Fruit fly (Drosophila melanogaster) whole organism, embryonic: Measurements from ENCODE around the gene Ca-Ma2d.

Source experiments
- Adf1 ChIP-seq: fragments of 200-800 bp; sonication (Bioruptor generic); IDR thresholded peaks from 2 replicates; pipeline ENCODE4 v1.3.6; 2022; ENCODE audit warnings: missing biosample characterization, missing genetic modification characterization
- BtbVII ChIP-seq: fragments of 200-800 bp; sonication (Bioruptor generic); optimal IDR thresholded peaks from 3 replicates; lab custom pipeline; 2017; ENCODE audit warnings: missing biosample characterization, mild to moderate bottlenecking, missing genetic modification characterization
- C15 ChIP-seq: fragments of 200-800 bp; sonication (Bioruptor generic); IDR thresholded peaks from 3 replicates; pipeline ENCODE4 v1.3.6; 2022; ENCODE audit warnings: missing biosample characterization, missing genetic modification characterization
- CG10209 ChIP-seq: fragments of 200-800 bp; sonication (Bioruptor generic); optimal IDR thresholded peaks from 3 replicates; lab custom pipeline; 2017; ENCODE audit warnings: missing biosample characterization, mild to moderate bottlenecking, missing genetic modification characterization, missing genetic modification reagents
- CG10959 ChIP-seq: fragments of 200-800 bp; sonication (Bioruptor generic); IDR thresholded peaks from 2 replicates; pipeline ENCODE4 v1.3.6; 2022; ENCODE audit warnings: missing biosample characterization, missing genetic modification characterization
- CG13424 ChIP-seq: fragments of 200-800 bp; sonication (Bioruptor generic); optimal IDR thresholded peaks from 2 replicates; lab custom pipeline; 2019; ENCODE audit warnings: missing biosample characterization, mild to moderate bottlenecking, missing genetic modification characterization, moderate library complexity
- CG17829 ChIP-seq: fragments of 200-800 bp; optimal IDR thresholded peaks from 2 replicates; lab custom pipeline; 2019; ENCODE audit warnings: missing biosample characterization, mild to moderate bottlenecking, missing genetic modification characterization, moderate library complexity
- CG1832 ChIP-seq: fragments of 200-800 bp; sonication (Bioruptor generic); optimal IDR thresholded peaks from 2 replicates; lab custom pipeline; 2017; ENCODE audit warnings: missing biosample characterization, mild to moderate bottlenecking, missing genetic modification characterization, inconsistent platforms
- CG2120 ChIP-seq: fragments of 200-800 bp; sonication (Bioruptor generic); optimal IDR thresholded peaks from 3 replicates; lab custom pipeline; 2016; ENCODE audit warnings: missing biosample characterization, missing genetic modification characterization
- CG2712 ChIP-seq: fragments of 200-800 bp; optimal IDR thresholded peaks from 3 replicates; lab custom pipeline; 2019; ENCODE audit warnings: missing biosample characterization, mild to moderate bottlenecking, missing genetic modification characterization, moderate library complexity
- CG34376 ChIP-seq: fragments of 200-800 bp; sonication (Bioruptor generic); optimal IDR thresholded peaks from 2 replicates; lab custom pipeline; 2018; ENCODE audit warnings: missing biosample characterization, mild to moderate bottlenecking, missing genetic modification characterization
- CG3726 ChIP-seq: fragments of 200-800 bp; sonication (Bioruptor generic); IDR thresholded peaks from 3 replicates; pipeline ENCODE4, ENCODE4 v1.3.6; 2022; ENCODE audit warnings: missing biosample characterization, missing genetic modification characterization
- CG4820 ChIP-seq: fragments of 200-800 bp; sonication (Bioruptor generic); optimal IDR thresholded peaks from 3 replicates; lab custom pipeline; 2016; ENCODE audit warnings: missing biosample characterization, missing genetic modification characterization
- CG7839 ChIP-seq: fragments of 200-800 bp; sonication (Bioruptor generic); optimal IDR thresholded peaks from 3 replicates; lab custom pipeline; 2018; ENCODE audit warnings: missing biosample characterization, mild to moderate bottlenecking, missing genetic modification characterization, moderate library complexity
- CG9932 ChIP-seq: fragments of 200-800 bp; sonication (Bioruptor generic); IDR thresholded peaks from 2 replicates; pipeline ENCODE4 v1.3.6; 2022; ENCODE audit warnings: missing biosample characterization, missing genetic modification characterization
- CHES-1-like ChIP-seq: fragments of 200-800 bp; sonication (Bioruptor generic); optimal IDR thresholded peaks from 2 replicates; lab custom pipeline; 2016; ENCODE audit warnings: missing biosample characterization, missing genetic modification characterization
- Elba2 ChIP-seq: fragments of 200-800 bp; sonication (Bioruptor generic); optimal IDR thresholded peaks from 3 replicates; lab custom pipeline; 2016; ENCODE audit warnings: missing biosample characterization, missing genetic modification characterization
- H2.0 ChIP-seq: fragments of 200-800 bp; sonication (Bioruptor generic); IDR thresholded peaks from 2 replicates; pipeline ENCODE4 v1.3.6; 2022; ENCODE audit warnings: missing biosample characterization, missing genetic modification characterization
- Mad ChIP-seq: fragments of 200-800 bp; sonication (Bioruptor generic); optimal IDR thresholded peaks from 2 replicates; lab custom pipeline; 2016; ENCODE audit warnings: missing biosample characterization, missing genetic modification characterization
- Mrtf ChIP-seq: fragments of 200-800 bp; sonication (Bioruptor generic); IDR thresholded peaks from 3 replicates; pipeline ENCODE4 v1.3.6; 2022; ENCODE audit warnings: missing biosample characterization, missing genetic modification characterization
- NK7.1 ChIP-seq: fragments of 200-800 bp; sonication (Bioruptor generic); optimal IDR thresholded peaks from 3 replicates; lab custom pipeline; 2016; ENCODE audit warnings: missing biosample characterization, missing genetic modification characterization
- Oaz ChIP-seq: fragments of 200-800 bp; sonication (Bioruptor generic); IDR thresholded peaks from 2 replicates; pipeline ENCODE4 v1.3.6; 2022; ENCODE audit warnings: missing biosample characterization, missing genetic modification characterization
- Sox100B ChIP-seq: fragments of 200-800 bp; sonication (Bioruptor generic); optimal IDR thresholded peaks from 3 replicates; lab custom pipeline; 2018; ENCODE audit warnings: missing biosample characterization, mild to moderate bottlenecking, missing genetic modification characterization
- Trl ChIP-seq, 3 experiments: fragments of >200 bp in 2 of 3; fragments of 200-800 bp in 1 of 3; sonication (Bioruptor generic) in 1 of 3; optimal IDR thresholded peaks; 2 replicates in 1 of 3; 3 replicates in 2 of 3; lab custom pipeline; 2016 to 2017; ENCODE audit warnings: missing biosample characterization in 1 of 3, missing genetic modification characterization in 1 of 3
- Xrp1 ChIP-seq: fragments of 200-800 bp; sonication (Bioruptor generic); IDR thresholded peaks from 2 replicates; pipeline ENCODE4 v1.3.6; 2022; ENCODE audit warnings: missing biosample characterization, missing genetic modification characterization
- YL-1 ChIP-seq: fragments of 200-800 bp; sonication (Bioruptor generic); optimal IDR thresholded peaks from 3 replicates; lab custom pipeline; 2017; ENCODE audit warnings: missing biosample characterization, mild to moderate bottlenecking, missing genetic modification characterization
- aop ChIP-seq: fragments of 200-800 bp; sonication (Bioruptor generic); IDR thresholded peaks from 2 replicates; pipeline ENCODE4 v1.3.6; 2022; ENCODE audit warnings: missing biosample characterization, missing genetic modification characterization
- corto ChIP-seq: fragments of 200-800 bp; sonication (Bioruptor generic); optimal IDR thresholded peaks from 2 replicates; lab custom pipeline; 2016; ENCODE audit warnings: missing biosample characterization, mild to moderate bottlenecking, missing genetic modification characterization, moderate library complexity
- crp ChIP-seq, 2 experiments: fragments of 200-800 bp; sonication (Bioruptor generic); optimal IDR thresholded peaks; 2 replicates in 1 of 2; 3 replicates in 1 of 2; lab custom pipeline; 2017; ENCODE audit warnings: missing biosample characterization in 2 of 2, missing genetic modification characterization in 2 of 2, mild to moderate bottlenecking in 1 of 2, moderate library complexity in 1 of 2
- dan ChIP-seq: fragments of 200-800 bp; sonication (Bioruptor generic); IDR thresholded peaks from 2 replicates; pipeline ENCODE4 v1.3.6; 2022; ENCODE audit warnings: missing biosample characterization, missing genetic modification characterization
- disco-r ChIP-seq: fragments of 200-800 bp; sonication (Bioruptor generic); optimal IDR thresholded peaks from 2 replicates; lab custom pipeline; 2016; ENCODE audit warnings: missing biosample characterization, missing genetic modification characterization
- dmrt99B ChIP-seq: fragments of 200-800 bp; sonication (Bioruptor generic); optimal IDR thresholded peaks from 2 replicates; lab custom pipeline; 2018; ENCODE audit warnings: missing biosample characterization, mild to moderate bottlenecking, missing genetic modification characterization, moderate library complexity
- fd3F ChIP-seq: fragments of 200-800 bp; sonication (Bioruptor generic); optimal IDR thresholded peaks from 2 replicates; lab custom pipeline; 2018; ENCODE audit warnings: missing biosample characterization, mild to moderate bottlenecking, missing genetic modification characterization, moderate library complexity
- gcm2 ChIP-seq: fragments of 200-800 bp; sonication (Bioruptor generic); optimal IDR thresholded peaks from 2 replicates; lab custom pipeline; 2016; ENCODE audit warnings: missing biosample characterization, missing genetic modification characterization
- kay ChIP-seq: fragments of 200-800 bp; sonication (Bioruptor generic); optimal IDR thresholded peaks from 2 replicates; lab custom pipeline; 2016; ENCODE audit warnings: missing biosample characterization, missing genetic modification characterization
- lbe ChIP-seq: fragments of 200-800 bp; sonication (Bioruptor generic); optimal IDR thresholded peaks from 2 replicates; lab custom pipeline; 2016; ENCODE audit warnings: missing biosample characterization, mild to moderate bottlenecking, missing genetic modification characterization
- nau ChIP-seq: fragments of 200-800 bp; sonication (Bioruptor generic); optimal IDR thresholded peaks from 3 replicates; lab custom pipeline; 2017; ENCODE audit warnings: missing biosample characterization, mild to moderate bottlenecking, missing genetic modification characterization, missing genetic modification reagents
- nerfin-1 ChIP-seq: fragments of 200-800 bp; sonication (Bioruptor generic); optimal IDR thresholded peaks from 3 replicates; lab custom pipeline; 2019; ENCODE audit warnings: missing biosample characterization, mild to moderate bottlenecking, missing genetic modification characterization, moderate library complexity
- oc ChIP-seq: fragments of 200-800 bp; sonication (Bioruptor generic); optimal IDR thresholded peaks from 2 replicates; lab custom pipeline; 2018; ENCODE audit warnings: missing biosample characterization, mild to moderate bottlenecking, missing genetic modification characterization, moderate library complexity
- odd ChIP-seq: fragments of 200-800 bp; sonication (Bioruptor generic); optimal IDR thresholded peaks from 2 replicates; lab custom pipeline; 2017; ENCODE audit warnings: missing biosample characterization, mild to moderate bottlenecking, missing genetic modification characterization
- pfk ChIP-seq: fragments of 200-800 bp; sonication (Bioruptor generic); optimal IDR thresholded peaks from 2 replicates; lab custom pipeline; 2018; ENCODE audit warnings: missing biosample characterization, mild to moderate bottlenecking, missing genetic modification characterization, moderate library complexity
- salm ChIP-seq: fragments of 200-800 bp; sonication (Bioruptor generic); optimal IDR thresholded peaks from 2 replicates; lab custom pipeline; 2018; ENCODE audit warnings: missing biosample characterization, mild to moderate bottlenecking, missing genetic modification characterization
- scrt ChIP-seq: fragments of 200-800 bp; sonication (Bioruptor generic); optimal IDR thresholded peaks from 2 replicates; lab custom pipeline; 2018; ENCODE audit warnings: missing biosample characterization, mild to moderate bottlenecking, missing genetic modification characterization, moderate library complexity
- slbo ChIP-seq: fragments of 200-800 bp; sonication (Bioruptor generic); IDR thresholded peaks from 2 replicates; pipeline ENCODE4 v1.3.6; 2022; ENCODE audit warnings: missing biosample characterization, missing genetic modification characterization
- stc ChIP-seq: fragments of 200-800 bp; sonication (Bioruptor generic); IDR thresholded peaks from 2 replicates; pipeline ENCODE4 v1.3.6; 2022; ENCODE audit warnings: missing biosample characterization, missing genetic modification characterization
- toy ChIP-seq: fragments of 200-800 bp; sonication (Bioruptor generic); IDR thresholded peaks from 2 replicates; pipeline ENCODE4 v1.3.6; 2022; ENCODE audit warnings: missing biosample characterization, missing genetic modification characterization
- tup ChIP-seq: fragments of 200-800 bp; sonication (Bioruptor generic); optimal IDR thresholded peaks from 2 replicates; lab custom pipeline; 2016; ENCODE audit warnings: missing biosample characterization, mild to moderate bottlenecking, missing genetic modification characterization, moderate library complexity
- z ChIP-seq: fragments of 200-800 bp; sonication (Bioruptor generic); IDR thresholded peaks from 3 replicates; pipeline ENCODE4 v1.3.6; 2022; ENCODE audit warnings: missing biosample characterization, missing genetic modification characterization

Gene Ca-Ma2d

dm6 chr2L:16284306-16285299 lies 53.3 kb downstream of the Ca-Ma2d start (continued):
- peak; percentile 53 for TF ChIP-seq CG34376 (GFP tag; lab: Kevin White, UChicago)
- peak; percentile 58 for TF ChIP-seq dmrt99B (tag; lab: Kevin White, UChicago)
- TF ChIP-seq dan (GFP tag; lab: Robert Waterston, UW), result no peak
- no peak for TF ChIP-seq Adf1 (GFP tag; lab: Robert Waterston, UW)
- no peak for TF ChIP-seq Mrtf (GFP tag; lab: Robert Waterston, UW)
- TF ChIP-seq C15 (GFP tag; lab: Robert Waterston, UW), result no peak
- TF ChIP-seq scrt (GFP tag; lab: Kevin White, UChicago), result peak; percentile 70
- peak; percentile 81 for TF ChIP-seq CG1832 (GFP tag; lab: Kevin White, UChicago)
- no peak for TF ChIP-seq toy (GFP tag; lab: Robert Waterston, UW)
- TF ChIP-seq CG9932 (GFP tag; lab: Robert Waterston, UW), result no peak
- TF ChIP-seq CG10209 (GFP tag; lab: Kevin White, UChicago), result peak; percentile 25
- TF ChIP-seq CG7839 (tag; lab: Kevin White, UChicago), result peak; percentile 59
- no peak for TF ChIP-seq H2.0 (GFP tag; lab: Robert Waterston, UW)
- TF ChIP-seq salm (tag; lab: Kevin White, UChicago), result no peak
- TF ChIP-seq Sox100B (GFP tag; lab: Kevin White, UChicago), result peak; percentile 25
- TF ChIP-seq pfk, result peak; percentile 99
- TF ChIP-seq corto (GFP tag; lab: Kevin White, UChicago), result peak; percentile 35
- no peak for TF ChIP-seq Elba2
- TF ChIP-seq kay, result no peak
- TF ChIP-seq Trl (optimal IDR thresholded peaks at IDR 0.05; lab: Kevin White, UChicago), result peak; percentile 94 to 99
- TF ChIP-seq Trl (GFP tag; optimal IDR thresholded peaks at IDR 0.05; lab: Kevin White, UChicago), result peak; percentile 13
- no peak for TF ChIP-seq aop (GFP tag; lab: Robert Waterston, UW)
- TF ChIP-seq BtbVII (GFP tag; lab: Kevin White, UChicago), result no peak
- TF ChIP-seq crp (GFP tag; optimal IDR thresholded peaks at IDR 0.05; lab: Kevin White, UChicago), result peak in 1 of 2 experiments; percentile 56
- no peak for TF ChIP-seq CG3726 (GFP tag; lab: Robert Waterston, UW)
- no peak for TF ChIP-seq z (GFP tag; lab: Robert Waterston, UW)
- TF ChIP-seq lbe (GFP tag; lab: Kevin White, UChicago), result peak; percentile 64
- TF ChIP-seq CG13424 (tag; lab: Kevin White, UChicago), result peak; percentile 29
- TF ChIP-seq Mad, result peak; percentile 53
- TF ChIP-seq Oaz (GFP tag; lab: Robert Waterston, UW), result no peak
- no peak for TF ChIP-seq CG4820 (GFP tag; lab: Kevin White, UChicago)
- no peak for TF ChIP-seq stc (GFP tag; lab: Robert Waterston, UW)
- TF ChIP-seq fd3F, result no peak
- TF ChIP-seq NK7.1 (GFP tag; lab: Kevin White, UChicago), result no peak
- TF ChIP-seq oc (tag; lab: Kevin White, UChicago), result no peak
- TF ChIP-seq slbo (GFP tag; lab: Robert Waterston, UW), result no peak
- no peak for TF ChIP-seq CG10959
- TF ChIP-seq nerfin-1 (tag; lab: Kevin White, UChicago), result peak; percentile 75
- peak; percentile 47 for TF ChIP-seq gcm2 (GFP tag; lab: Kevin White, UChicago)
- TF ChIP-seq disco-r (GFP tag; lab: Kevin White, UChicago), result peak; percentile 47
- TF ChIP-seq tup (GFP tag; lab: Kevin White, UChicago), result no peak
- TF ChIP-seq Xrp1 (GFP tag; lab: Robert Waterston, UW), result no peak
- peak; percentile 56 for TF ChIP-seq odd (GFP tag; lab: Kevin White, UChicago)
- TF ChIP-seq CHES-1-like (GFP tag; lab: Kevin White, UChicago), result peak; percentile 4
- TF ChIP-seq YL-1 (GFP tag; lab: Kevin White, UChicago), result no peak
- peak; percentile 33 for TF ChIP-seq CG2712 (tag; lab: Kevin White, UChicago)
- peak; percentile 61 for TF ChIP-seq CG2120 (GFP tag; lab: Kevin White, UChicago)
- TF ChIP-seq CG17829 (tag; lab: Kevin White, UChicago), result no peak
- TF ChIP-seq nau (GFP tag; lab: Kevin White, UChicago), result peak; percentile 51
